Fruit fly (Drosophila melanogaster): ENCODE measurements around the gene ntc.
A peak's percentile ranks its signal among the peaks of the same experiment; 100 is the strongest.

ntc gene

DNA sequence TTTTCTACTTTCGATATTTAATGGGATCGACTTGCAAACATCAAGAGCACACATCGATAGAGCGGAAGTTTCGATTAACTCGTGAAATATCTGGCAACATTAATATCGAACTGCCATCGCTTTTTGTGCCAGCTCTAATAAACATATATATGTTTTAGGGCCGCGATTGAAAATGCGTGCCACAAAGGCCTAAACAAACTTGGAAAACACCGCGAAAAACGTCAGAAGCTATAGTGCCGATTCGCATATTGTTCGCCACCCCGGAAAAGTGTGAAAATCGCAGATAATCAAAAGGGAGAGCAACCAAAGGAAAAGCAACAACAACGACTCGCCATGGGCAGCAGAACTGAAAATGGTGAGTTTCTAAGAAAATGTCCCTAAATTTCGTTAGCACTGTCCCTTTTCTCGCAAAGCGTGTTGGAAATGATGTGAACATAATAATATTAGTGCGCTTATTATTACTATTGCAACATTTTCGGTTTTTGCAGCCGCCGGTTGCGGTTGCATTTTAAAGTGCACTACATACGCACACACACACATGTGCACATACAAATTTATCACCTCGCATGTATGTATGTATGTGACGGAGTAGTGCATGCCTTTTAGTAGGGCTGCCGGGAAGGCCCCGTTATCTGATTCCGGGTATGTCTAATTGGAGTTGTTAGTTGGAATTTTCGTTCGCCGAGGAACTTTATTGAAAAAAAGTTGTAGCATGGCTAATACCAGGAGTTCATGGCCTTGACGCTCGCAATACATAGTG is 12.5 kb upstream of the ntc start, which contains the start of gene enc:
Gene enc, plus strand, starts transcription at position 114 of the 760 bp plus-strand sequence.
- TF ChIP-seq CG14050 (GFP tag; IDR thresholded peaks at IDR 0.05) (no peak), vnd (GFP tag; IDR thresholded peaks at IDR 0.05; ENCODE audit: partially characterized antibody) (peak; percentile 97), CG1233 (GFP tag; optimal IDR thresholded peaks at IDR 0.05) (peak; percentile 35), Sry-δ (GFP tag; optimal IDR thresholded peaks at IDR 0.05) (peak; percentile 95), Fer3 (tag; optimal IDR thresholded peaks at IDR 0.05) (peak; percentile 6), CG6791 (GFP tag; IDR thresholded peaks at IDR 0.05; ENCODE audit: partially characterized antibody) (peak; percentile 98), Bgb (GFP tag; IDR thresholded peaks at IDR 0.05; ENCODE audit: partially characterized antibody) (peak; percentile 98), Optix (GFP tag; IDR thresholded peaks at IDR 0.05) (no peak), NfI (GFP tag; optimal IDR thresholded peaks at IDR 0.05) (peak; percentile 5), CG15479 (GFP tag; optimal IDR thresholded peaks at IDR 0.05) (peak; percentile 28), nerfin-2 (GFP tag; IDR thresholded peaks at IDR 0.05; ENCODE audit: partially characterized antibody) (peak; percentile 93), HmgZ (tag; optimal IDR thresholded peaks at IDR 0.05) (peak; percentile 37), CG6254 (GFP tag; optimal IDR thresholded peaks at IDR 0.05) (no peak), CG2129 (GFP tag; IDR thresholded peaks at IDR 0.05; ENCODE audit: partially characterized antibody) (peak; percentile 71), maf-S (GFP tag; optimal IDR thresholded peaks at IDR 0.05) (peak; percentile 8), tx (GFP tag; optimal IDR thresholded peaks at IDR 0.05) (no peak), gfzf (GFP tag; optimal IDR thresholded peaks at IDR 0.05) (peak; percentile 17), CG11504 (tag; optimal IDR thresholded peaks at IDR 0.05) (peak; percentile 70), CG4617 (GFP tag; optimal IDR thresholded peaks at IDR 0.05; ENCODE audit: borderline replicate concordance) (peak; percentile 90), BEAF-32 (GFP tag; optimal IDR thresholded peaks at IDR 0.05) (peak; percentile 94), ranshi (GFP tag; IDR thresholded peaks at IDR 0.05) (no peak), Dek (tag; optimal IDR thresholded peaks at IDR 0.05) (peak; percentile 12), Pdp1 (GFP tag; optimal IDR thresholded peaks at IDR 0.05) (peak in 1 of 2 experiments; percentile 40), bbx (GFP tag; IDR thresholded peaks at IDR 0.05; ENCODE audit: partially characterized antibody) (peak; percentile 98), row (GFP tag; IDR thresholded peaks at IDR 0.05) (peak; percentile 60), lmd (GFP tag; IDR thresholded peaks at IDR 0.05) (no peak), abd-A (tag; optimal IDR thresholded peaks at IDR 0.05) (peak; percentile 6), vfl (GFP tag; optimal IDR thresholded peaks at IDR 0.05) (peak; percentile 32), pzg (GFP tag; optimal IDR thresholded peaks at IDR 0.05) (peak; percentile 77), unc-4 (GFP tag; IDR thresholded peaks at IDR 0.05; ENCODE audit: partially characterized antibody) (peak; percentile 95), nerfin-1 (tag; optimal IDR thresholded peaks at IDR 0.05) (peak; percentile 4), trem (tag; optimal IDR thresholded peaks at IDR 0.05) (peak; percentile 71), sug (tag; optimal IDR thresholded peaks at IDR 0.05) (peak; percentile 36), Dbx (GFP tag; IDR thresholded peaks at IDR 0.05) (0 out of 3 replicates have a peak, but pooled peaks have one; percentile 30), CG7839 (tag; optimal IDR thresholded peaks at IDR 0.05) (no peak), slp2 (GFP tag; optimal IDR thresholded peaks at IDR 0.05) (no peak), Trl (optimal IDR thresholded peaks at IDR 0.05) (no peak), Trl (GFP tag; optimal IDR thresholded peaks at IDR 0.05) (no peak), Dll (GFP tag; IDR thresholded peaks at IDR 0.05; ENCODE audit: partially characterized antibody) (peak; percentile 91), sna (GFP tag; IDR thresholded peaks at IDR 0.05; ENCODE audit: partially characterized antibody) (peak; percentile 93), hbn (GFP tag; IDR thresholded peaks at IDR 0.05; ENCODE audit: partially characterized antibody) (peak; percentile 94), CG9817 (tag; optimal IDR thresholded peaks at IDR 0.05) (no peak), gro (GFP tag; optimal IDR thresholded peaks at IDR 0.05) (peak; percentile 2), dpn (GFP tag; optimal IDR thresholded peaks at IDR 0.05) (peak; percentile 25 to 29), Gug (GFP tag; IDR thresholded peaks at IDR 0.05) (peak; percentile 16; the same call in 1 of the 4 replicates), CG10431 (GFP tag; optimal IDR thresholded peaks at IDR 0.05) (peak; percentile 60), ERR (GFP tag; optimal IDR thresholded peaks at IDR 0.05) (peak; percentile 21)
